Fruit fly (Drosophila melanogaster): ENCODE data around the gene CG3457.

DNA sequence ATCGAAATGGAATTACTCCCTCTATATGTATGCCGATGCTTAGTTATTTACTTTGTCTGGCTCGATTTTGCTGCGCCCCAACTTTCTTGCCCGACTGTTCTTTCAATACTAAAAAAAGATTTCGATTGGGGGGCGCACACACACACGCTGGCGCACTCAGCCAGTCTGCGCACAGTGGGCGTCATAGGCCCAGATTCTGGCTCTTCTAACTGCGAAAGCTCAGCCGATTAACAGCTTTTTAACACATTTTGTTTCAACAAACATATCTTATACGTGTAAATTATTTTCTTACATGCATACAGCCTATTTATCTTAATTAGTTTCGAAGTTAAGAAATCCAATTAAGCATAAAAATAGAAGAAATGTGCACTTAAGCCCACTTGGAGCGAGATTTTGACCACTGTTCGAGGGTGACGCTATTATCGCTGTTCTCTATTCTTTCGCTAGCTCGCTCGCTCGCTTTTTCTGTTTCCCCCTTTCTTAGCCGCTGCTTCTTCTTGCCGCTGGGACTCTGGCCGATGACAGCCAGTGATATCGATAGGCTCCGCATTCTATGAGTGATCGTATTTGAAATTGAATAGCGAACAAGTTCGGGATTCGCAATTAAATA lies 34.7 kb downstream of the CG3457 start, which contains the start of gene Vinc:
- TF ChIP-seq psq (optimal IDR thresholded peaks at IDR 0.05) (no peak), insv (optimal IDR thresholded peaks at IDR 0.05) (no peak), h (optimal IDR thresholded peaks at IDR 0.05) (no peak), Sin3A (optimal IDR thresholded peaks at IDR 0.05) (no peak), Myc (optimal IDR thresholded peaks at IDR 0.05) (no peak), ttk (optimal IDR thresholded peaks at IDR 0.05) (no peak)
